Fruit fly (Drosophila melanogaster) whole organism, embryonic: Measurements from ENCODE around the gene CG32944.

ENCODE experiments used
- Ada2b ChIP-seq: fragments of 200-800 bp; sonication (Bioruptor generic); IDR thresholded peaks from 2 replicates; pipeline ENCODE4 v1.3.6; 2022; ENCODE audit warnings: missing biosample characterization, missing genetic modification characterization
- Antp ChIP-seq: fragments of 200-800 bp; sonication (Bioruptor generic); optimal IDR thresholded peaks from 3 replicates; lab custom pipeline; 2016; ENCODE audit warnings: missing biosample characterization, missing genetic modification characterization
- Atf3 ChIP-seq: fragments of 200-800 bp; sonication (Bioruptor generic); optimal IDR thresholded peaks from 3 replicates; lab custom pipeline; 2016; ENCODE audit warnings: missing biosample characterization, missing genetic modification characterization
- Bgb ChIP-seq: fragments of 200-800 bp; sonication (Bioruptor generic); IDR thresholded peaks from 2 replicates; pipeline ENCODE4 v1.3.6; 2022; ENCODE audit warnings: missing biosample characterization, missing genetic modification characterization; ENCODE audit not compliant: partially characterized antibody
- CG10366 ChIP-seq: fragments of 200-800 bp; sonication (Bioruptor generic); IDR thresholded peaks from 2 replicates; pipeline ENCODE4 v1.3.6; 2022; ENCODE audit warnings: missing biosample characterization, missing genetic modification characterization
- CG10431 ChIP-seq: fragments of 200-800 bp; sonication (Bioruptor generic); optimal IDR thresholded peaks from 3 replicates; lab custom pipeline; 2018; ENCODE audit warnings: missing biosample characterization, mild to moderate bottlenecking, missing genetic modification characterization
- CG11085 ChIP-seq: fragments of 200-800 bp; sonication (Bioruptor generic); IDR thresholded peaks from 2 replicates; pipeline ENCODE4 v1.3.6; 2022; ENCODE audit warnings: missing biosample characterization, missing genetic modification characterization
- CG12155 ChIP-seq: fragments of 200-800 bp; sonication (Bioruptor generic); optimal IDR thresholded peaks from 3 replicates; lab custom pipeline; 2016; ENCODE audit warnings: missing biosample characterization, missing genetic modification characterization
- CG12659 ChIP-seq: fragments of 200-800 bp; sonication (Bioruptor generic); optimal IDR thresholded peaks from 3 replicates; lab custom pipeline; 2017; ENCODE audit warnings: mild to moderate bottlenecking, missing biosample characterization, missing genetic modification reagents, missing genetic modification characterization
- CG17802 ChIP-seq: fragments of 200-800 bp; sonication (Bioruptor generic); optimal IDR thresholded peaks from 2 replicates; lab custom pipeline; 2018; ENCODE audit warnings: missing biosample characterization, mild to moderate bottlenecking, missing genetic modification characterization, moderate library complexity
- CG18011 ChIP-seq: fragments of 200-800 bp; sonication (Bioruptor generic); optimal IDR thresholded peaks from 2 replicates; lab custom pipeline; 2017; ENCODE audit warnings: missing biosample characterization, missing genetic modification characterization, mild to moderate bottlenecking, moderate library complexity, missing genotype
- CG2199 ChIP-seq: fragments of 200-800 bp; sonication (Bioruptor generic); IDR thresholded peaks from 3 replicates; pipeline ENCODE4 v1.3.6; 2022; ENCODE audit warnings: missing biosample characterization, missing genetic modification characterization
- CG2712 ChIP-seq: fragments of 200-800 bp; optimal IDR thresholded peaks from 3 replicates; lab custom pipeline; 2019; ENCODE audit warnings: missing biosample characterization, mild to moderate bottlenecking, missing genetic modification characterization, moderate library complexity
- CG30020 ChIP-seq: fragments of 200-800 bp; optimal IDR thresholded peaks from 2 replicates; lab custom pipeline; 2019; ENCODE audit warnings: missing biosample characterization, mild to moderate bottlenecking, missing genetic modification characterization, moderate library complexity
- CG30403 ChIP-seq: fragments of 200-800 bp; sonication (Bioruptor generic); optimal IDR thresholded peaks from 3 replicates; lab custom pipeline; 2016; ENCODE audit warnings: missing biosample characterization, missing genetic modification characterization
- CG32532 ChIP-seq: fragments of 200-800 bp; sonication (Bioruptor generic); IDR thresholded peaks from 2 replicates; pipeline ENCODE4 v1.3.6; 2022; ENCODE audit warnings: missing biosample characterization, missing genetic modification characterization
- CG33213 ChIP-seq: fragments of 200-800 bp; sonication (Bioruptor generic); optimal IDR thresholded peaks from 3 replicates; lab custom pipeline; 2016; ENCODE audit warnings: missing biosample characterization, missing genetic modification characterization
- CG3726 ChIP-seq: fragments of 200-800 bp; sonication (Bioruptor generic); IDR thresholded peaks from 3 replicates; pipeline ENCODE4, ENCODE4 v1.3.6; 2022; ENCODE audit warnings: missing biosample characterization, missing genetic modification characterization
- CG4820 ChIP-seq: fragments of 200-800 bp; sonication (Bioruptor generic); optimal IDR thresholded peaks from 3 replicates; lab custom pipeline; 2016; ENCODE audit warnings: missing biosample characterization, missing genetic modification characterization
- CG4854 ChIP-seq: fragments of 200-800 bp; sonication (Bioruptor generic); optimal IDR thresholded peaks from 2 replicates; lab custom pipeline; 2016; ENCODE audit warnings: missing biosample characterization, missing genetic modification characterization, inconsistent platforms
- CG6683 ChIP-seq: fragments of 200-800 bp; sonication (Bioruptor generic); optimal IDR thresholded peaks from 2 replicates; lab custom pipeline; 2017; ENCODE audit warnings: missing biosample characterization, mild to moderate bottlenecking, missing genetic modification characterization, missing genetic modification reagents
- CG9437 ChIP-seq: fragments of 200-800 bp; sonication (Bioruptor generic); optimal IDR thresholded peaks from 2 replicates; lab custom pipeline; 2018; ENCODE audit warnings: missing biosample characterization, mild to moderate bottlenecking, missing genetic modification characterization
- CrebB ChIP-seq: fragments of 200-800 bp; sonication (Bioruptor generic); optimal IDR thresholded peaks from 3 replicates; lab custom pipeline; 2018; ENCODE audit warnings: missing biosample characterization, mild to moderate bottlenecking, missing genetic modification characterization
- Dip2 ChIP-seq: fragments of 200-800 bp; sonication (Bioruptor generic); IDR thresholded peaks from 2 replicates; pipeline ENCODE4 v1.3.6; 2022; ENCODE audit warnings: missing biosample characterization, missing genetic modification characterization
- Dip3 ChIP-seq: fragments of 200-800 bp; sonication (Bioruptor generic); optimal IDR thresholded peaks from 3 replicates; lab custom pipeline; 2016; ENCODE audit warnings: missing biosample characterization, missing genetic modification characterization
- Fer1 ChIP-seq: fragments of 200-800 bp; sonication (Bioruptor generic); optimal IDR thresholded peaks from 2 replicates; lab custom pipeline; 2017; ENCODE audit warnings: missing biosample characterization, mild to moderate bottlenecking, missing genetic modification characterization
- Hsf ChIP-seq: fragments of 200-800 bp; sonication (Bioruptor generic); optimal IDR thresholded peaks from 3 replicates; lab custom pipeline; 2016; ENCODE audit warnings: missing biosample characterization, missing genetic modification characterization
- Meics ChIP-seq: fragments of 200-800 bp; sonication (Bioruptor generic); optimal IDR thresholded peaks from 2 replicates; lab custom pipeline; 2017; ENCODE audit warnings: missing biosample characterization, mild to moderate bottlenecking, missing genetic modification characterization
- Mrtf ChIP-seq: fragments of 200-800 bp; sonication (Bioruptor generic); IDR thresholded peaks from 3 replicates; pipeline ENCODE4 v1.3.6; 2022; ENCODE audit warnings: missing biosample characterization, missing genetic modification characterization
- Six4 ChIP-seq: fragments of 200-800 bp; sonication (Bioruptor generic); optimal IDR thresholded peaks from 2 replicates; lab custom pipeline; 2016; ENCODE audit warnings: missing biosample characterization, missing genetic modification characterization
- Xbp1 ChIP-seq: fragments of 200-800 bp; sonication (Bioruptor generic); optimal IDR thresholded peaks from 3 replicates; lab custom pipeline; 2016; ENCODE audit warnings: missing biosample characterization, mild to moderate bottlenecking, missing genetic modification characterization
- Xrp1 ChIP-seq: fragments of 200-800 bp; sonication (Bioruptor generic); IDR thresholded peaks from 2 replicates; pipeline ENCODE4 v1.3.6; 2022; ENCODE audit warnings: missing biosample characterization, missing genetic modification characterization
- ac ChIP-seq: fragments of 200-800 bp; sonication (Bioruptor generic); optimal IDR thresholded peaks from 3 replicates; lab custom pipeline; 2017; ENCODE audit warnings: missing biosample characterization, mild to moderate bottlenecking, missing genetic modification characterization
- ara ChIP-seq: fragments of 200-800 bp; sonication (Bioruptor generic); IDR thresholded peaks from 2 replicates; pipeline ENCODE4 v1.3.6; 2022; ENCODE audit warnings: missing biosample characterization, missing genetic modification characterization
- ase ChIP-seq: fragments of 200-800 bp; sonication (Bioruptor generic); IDR thresholded peaks from 3 replicates; pipeline ENCODE4 v1.3.6; 2022; ENCODE audit warnings: missing biosample characterization, missing genetic modification characterization
- bbx ChIP-seq: fragments of 200-800 bp; sonication (Bioruptor generic); IDR thresholded peaks from 2 replicates; pipeline ENCODE4 v1.3.6; 2022; ENCODE audit warnings: missing biosample characterization, missing genetic modification characterization; ENCODE audit not compliant: partially characterized antibody
- bsh ChIP-seq, 2 experiments: fragments of 200-800 bp; sonication (Bioruptor generic); optimal IDR thresholded peaks; 2 replicates each; lab custom pipeline; 2017 to 2018; ENCODE audit warnings: mild to moderate bottlenecking in 2 of 2, missing biosample characterization in 2 of 2, missing genetic modification characterization in 2 of 2, moderate library complexity in 1 of 2
- cad ChIP-seq: fragments of >200 bp; optimal IDR thresholded peaks from 2 replicates; lab custom pipeline; 2017; ENCODE audit warnings: missing biosample characterization, missing genetic modification characterization
- cg ChIP-seq: fragments of 200-800 bp; sonication (Bioruptor generic); optimal IDR thresholded peaks from 3 replicates; lab custom pipeline; 2019; ENCODE audit warnings: missing biosample characterization, mild to moderate bottlenecking, missing genetic modification characterization, moderate library complexity
- chif ChIP-seq, 2 experiments: fragments of 200-800 bp; sonication (Bioruptor generic); optimal IDR thresholded peaks; 3 replicates each; lab custom pipeline; 2016; ENCODE audit warnings: missing biosample characterization in 2 of 2, missing genetic modification characterization in 2 of 2
- croc ChIP-seq: fragments of 200-800 bp; sonication (Bioruptor generic); conservative IDR thresholded peaks from 3 replicates; pipeline ENCODE4 v1.3.6; 2022; ENCODE audit warnings: missing biosample characterization, missing genetic modification characterization
- crol ChIP-seq: fragments of 200-800 bp; sonication (Bioruptor generic); IDR thresholded peaks from 2 replicates; pipeline ENCODE4 v1.3.6; 2022; ENCODE audit warnings: missing biosample characterization, missing genetic modification characterization
- danr ChIP-seq: fragments of 200-800 bp; sonication (Bioruptor generic); IDR thresholded peaks from 2 replicates; pipeline ENCODE4 v1.3.6; 2022; ENCODE audit warnings: missing biosample characterization, missing genetic modification characterization
- grau ChIP-seq: fragments of 200-800 bp; optimal IDR thresholded peaks from 3 replicates; lab custom pipeline; 2019; ENCODE audit warnings: missing biosample characterization, mild to moderate bottlenecking, missing genetic modification characterization, moderate library complexity
- lmd ChIP-seq: fragments of 200-800 bp; sonication (Bioruptor generic); IDR thresholded peaks from 2 replicates; pipeline ENCODE4 v1.3.6; 2022; ENCODE audit warnings: missing biosample characterization, missing genetic modification characterization
- maf-S ChIP-seq: fragments of 200-800 bp; sonication (Bioruptor generic); optimal IDR thresholded peaks from 2 replicates; lab custom pipeline; 2016; ENCODE audit warnings: missing biosample characterization, missing genetic modification characterization
- nau ChIP-seq: fragments of 200-800 bp; sonication (Bioruptor generic); optimal IDR thresholded peaks from 3 replicates; lab custom pipeline; 2017; ENCODE audit warnings: missing biosample characterization, mild to moderate bottlenecking, missing genetic modification characterization, missing genetic modification reagents
- nerfin-1 ChIP-seq: fragments of 200-800 bp; sonication (Bioruptor generic); optimal IDR thresholded peaks from 3 replicates; lab custom pipeline; 2019; ENCODE audit warnings: missing biosample characterization, mild to moderate bottlenecking, missing genetic modification characterization, moderate library complexity
- phol ChIP-seq: fragments of 200-800 bp; sonication (Bioruptor generic); optimal IDR thresholded peaks from 3 replicates; lab custom pipeline; 2018; ENCODE audit warnings: missing biosample characterization, mild to moderate bottlenecking, missing genetic modification characterization, moderate library complexity
- usp ChIP-seq: fragments of >200 bp; optimal IDR thresholded peaks from 2 replicates; lab custom pipeline; 2017; ENCODE audit warnings: missing biosample characterization, missing genetic modification characterization
- zen ChIP-seq: fragments of 200-800 bp; sonication (Bioruptor generic); optimal IDR thresholded peaks from 3 replicates; lab custom pipeline; 2018; ENCODE audit warnings: missing biosample characterization, mild to moderate bottlenecking, missing genetic modification characterization, moderate library complexity

CG32944 gene

dm6 chr3R:4387490-4387889 lies 31.9 kb downstream of the CG32944 start, which contains the start of gene tub (continued):
- TF ChIP-seq Xrp1 (GFP tag; lab: Robert Waterston, UW) (peak; percentile 34), chif (GFP tag; optimal IDR thresholded peaks at IDR 0.05; lab: Kevin White, UChicago) (peak; percentile 20 to 51), Dip3 (GFP tag; lab: Kevin White, UChicago) (peak; percentile 16), CG10431 (peak; percentile 91), cg (GFP tag; lab: Kevin White, UChicago) (no peak), ara (GFP tag; lab: Robert Waterston, UW) (peak; percentile 6; the same call in 1 of the 2 replicates), phol (tag; lab: Kevin White, UChicago) (peak; percentile 91), CG4820 (GFP tag; lab: Kevin White, UChicago) (peak; percentile 24), lmd (GFP tag; lab: Robert Waterston, UW) (peak; percentile 38; the same call in 1 of the 2 replicates), Mrtf (GFP tag; lab: Robert Waterston, UW) (no peak), croc (no peak), crol (no peak), Ada2b (no peak), CG3726 (GFP tag; lab: Robert Waterston, UW) (no peak), CG9437 (GFP tag; lab: Kevin White, UChicago) (peak; percentile 8), Dip2 (peak; percentile 43; the same call in 1 of the 2 replicates), ac (GFP tag; lab: Kevin White, UChicago) (no peak), Atf3 (no peak), CG32532 (GFP tag; lab: Robert Waterston, UW) (peak; percentile 62), CG30403 (peak; percentile 41), CG33213 (peak; percentile 14), danr (no peak), nerfin-1 (tag; lab: Kevin White, UChicago) (peak; percentile 27), CG10366 (peak; percentile 27; the same call in 1 of the 2 replicates), Bgb (GFP tag; lab: Robert Waterston, UW) (peak; percentile 19; the same call in 1 of the 2 replicates), CG2712 (tag; lab: Kevin White, UChicago) (peak; percentile 56), Six4 (GFP tag; lab: Kevin White, UChicago) (peak; percentile 27), Antp (GFP tag; lab: Kevin White, UChicago) (peak; percentile 35), Meics (GFP tag; lab: Kevin White, UChicago) (peak; percentile 29), grau (tag; lab: Kevin White, UChicago) (peak; percentile 50), CG30020 (tag; lab: Kevin White, UChicago) (peak; percentile 88), Hsf (GFP tag; lab: Kevin White, UChicago) (peak; percentile 48), zen (tag; lab: Kevin White, UChicago) (peak; percentile 67), CG18011 (peak; percentile 4), cad (no peak), CG12659 (GFP tag; lab: Kevin White, UChicago) (peak; percentile 84), CG11085 (GFP tag; lab: Robert Waterston, UW) (no peak), CG17802 (tag; lab: Kevin White, UChicago) (peak; percentile 80), CG12155 (GFP tag; lab: Kevin White, UChicago) (peak; percentile 36), ase (no peak), CG2199 (GFP tag; lab: Robert Waterston, UW) (peak; percentile 62; the same call in 2 of the 3 replicates), CG6683 (GFP tag; lab: Kevin White, UChicago) (no peak), CrebB (tag; lab: Kevin White, UChicago) (peak; percentile 32), maf-S (GFP tag; lab: Kevin White, UChicago) (peak; percentile 12), bsh (GFP tag; optimal IDR thresholded peaks at IDR 0.05; lab: Kevin White, UChicago) (peak in 1 of 2 experiments; percentile 26), usp (GFP tag; lab: Kevin White, UChicago) (no peak), CG4854 (GFP tag; lab: Kevin White, UChicago) (no peak), Xbp1 (peak; percentile 63), bbx (GFP tag; lab: Robert Waterston, UW) (peak; percentile 27; the same call in 1 of the 2 replicates), Fer1 (peak; percentile 16), nau (GFP tag; lab: Kevin White, UChicago) (no peak)
